Fruit fly (Drosophila melanogaster) whole organism: ENCODE data around the gene CG32462.

ENCODE experiments used
- CG8478 ChIP-seq: fragments of >200 bp; optimal IDR thresholded peaks from 2 replicates; lab custom pipeline; 2018; ENCODE audit warnings: inconsistent platforms
- psq ChIP-seq: fragments of >200 bp; optimal IDR thresholded peaks from 2 replicates; lab custom pipeline; 2017

- no peak for TF ChIP-seq psq (lab: Kevin White, UChicago)
- no peak for TF ChIP-seq CG8478 (lab: Kevin White, UChicago)
These were observed 2.7 kb upstream of the CG32462 start, which contains the start of gene CG32459 for dm6 chr3L:22856009-22856477.
